Fruit fly (Drosophila melanogaster) whole organism, adult: ENCODE measurements around the gene Wnt10.

Experiments used
- CG11617 ChIP-seq: fragments of 200-800 bp; sonication (Bioruptor generic); optimal IDR thresholded peaks from 2 replicates; lab custom pipeline; 2017; ENCODE audit warnings: mild to moderate bottlenecking, missing biosample characterization, missing genetic modification reagents, missing genetic modification characterization
- CG12768 ChIP-seq: fragments of 200-800 bp; sonication (Bioruptor generic); optimal IDR thresholded peaks from 2 replicates; lab custom pipeline; 2017; ENCODE audit warnings: missing biosample characterization, missing genetic modification characterization, mild to moderate bottlenecking, moderate library complexity, missing genetic modification reagents
- CG14711 ChIP-seq: fragments of 200-800 bp; sonication (Bioruptor generic); optimal IDR thresholded peaks from 2 replicates; lab custom pipeline; 2018; ENCODE audit warnings: missing biosample characterization, mild to moderate bottlenecking, missing genetic modification characterization, moderate library complexity
- CG1620 ChIP-seq: fragments of 200-800 bp; sonication (Bioruptor generic); optimal IDR thresholded peaks from 2 replicates; lab custom pipeline; 2016; ENCODE audit warnings: missing biosample characterization, missing genetic modification characterization
- CG33017 ChIP-seq: fragments of 200-800 bp; sonication (Bioruptor generic); optimal IDR thresholded peaks from 2 replicates; lab custom pipeline; 2018; ENCODE audit warnings: missing biosample characterization, mild to moderate bottlenecking, missing genetic modification characterization, moderate library complexity
- CG5204 ChIP-seq: fragments of 200-800 bp; sonication (Bioruptor generic); optimal IDR thresholded peaks from 2 replicates; lab custom pipeline; 2016; ENCODE audit warnings: missing biosample characterization, missing genetic modification characterization
- CG7045 ChIP-seq: fragments of 200-800 bp; sonication (Bioruptor generic); optimal IDR thresholded peaks from 2 replicates; lab custom pipeline; 2017; ENCODE audit warnings: missing biosample characterization, mild to moderate bottlenecking, missing genetic modification characterization
- CG7101 ChIP-seq: fragments of 200-800 bp; sonication (Bioruptor generic); optimal IDR thresholded peaks from 2 replicates; lab custom pipeline; 2018; ENCODE audit warnings: missing biosample characterization, mild to moderate bottlenecking, missing genetic modification characterization, moderate library complexity
- Clk ChIP-seq: fragments of 200-800 bp; sonication (Bioruptor generic); optimal IDR thresholded peaks from 2 replicates; lab custom pipeline; 2017; ENCODE audit warnings: missing biosample characterization, missing genetic modification characterization
- Crg-1 ChIP-seq: fragments of 200-800 bp; sonication (Bioruptor generic); optimal IDR thresholded peaks from 2 replicates; lab custom pipeline; 2016; ENCODE audit warnings: missing biosample characterization, missing genetic modification characterization
- Hr96 ChIP-seq: fragments of 200-800 bp; sonication (Bioruptor generic); optimal IDR thresholded peaks from 2 replicates; lab custom pipeline; 2016; ENCODE audit warnings: missing biosample characterization, missing genetic modification characterization
- Mnt ChIP-seq: fragments of 200-800 bp; sonication (Bioruptor generic); optimal IDR thresholded peaks from 2 replicates; lab custom pipeline; 2016; ENCODE audit warnings: missing biosample characterization, mild to moderate bottlenecking, missing genetic modification characterization
- bab1 ChIP-seq: fragments of 200-800 bp; sonication (Bioruptor generic); optimal IDR thresholded peaks from 3 replicates; lab custom pipeline; 2019; ENCODE audit warnings: missing biosample characterization, mild to moderate bottlenecking, missing genetic modification characterization, moderate library complexity
- cic ChIP-seq: fragments of 200-800 bp; sonication (Bioruptor generic); optimal IDR thresholded peaks from 2 replicates; lab custom pipeline; 2017; ENCODE audit warnings: missing biosample characterization, mild to moderate bottlenecking, missing genetic modification characterization, moderate library complexity
- cnc ChIP-seq, 2 experiments: fragments of >200 bp; optimal IDR thresholded peaks; 2 replicates each; lab custom pipeline; 2017
- kay ChIP-seq: fragments of 200-800 bp; sonication (Bioruptor generic); peaks from one replicate; lab custom pipeline; 2016; ENCODE audit warnings: missing biosample characterization, missing genetic modification characterization, borderline replicate concordance
- ovo ChIP-seq: fragments of 200-800 bp; sonication (Bioruptor generic); optimal IDR thresholded peaks from 2 replicates; lab custom pipeline; 2016; ENCODE audit warnings: missing biosample characterization, missing genetic modification characterization
- pad ChIP-seq: fragments of 200-800 bp; sonication (Bioruptor generic); optimal IDR thresholded peaks from 3 replicates; lab custom pipeline; 2017; ENCODE audit warnings: missing biosample characterization, missing genetic modification characterization, mild to moderate bottlenecking, moderate library complexity, missing genetic modification reagents
- tj ChIP-seq: fragments of 200-800 bp; sonication (Bioruptor generic); optimal IDR thresholded peaks from 3 replicates; lab custom pipeline; 2017; ENCODE audit warnings: missing biosample characterization, mild to moderate bottlenecking, missing genetic modification characterization, moderate library complexity
- toe ChIP-seq: fragments of 200-800 bp; sonication (Bioruptor generic); optimal IDR thresholded peaks from 2 replicates; lab custom pipeline; 2016; ENCODE audit warnings: missing biosample characterization, missing genetic modification characterization

The Wnt10 gene

DNA sequence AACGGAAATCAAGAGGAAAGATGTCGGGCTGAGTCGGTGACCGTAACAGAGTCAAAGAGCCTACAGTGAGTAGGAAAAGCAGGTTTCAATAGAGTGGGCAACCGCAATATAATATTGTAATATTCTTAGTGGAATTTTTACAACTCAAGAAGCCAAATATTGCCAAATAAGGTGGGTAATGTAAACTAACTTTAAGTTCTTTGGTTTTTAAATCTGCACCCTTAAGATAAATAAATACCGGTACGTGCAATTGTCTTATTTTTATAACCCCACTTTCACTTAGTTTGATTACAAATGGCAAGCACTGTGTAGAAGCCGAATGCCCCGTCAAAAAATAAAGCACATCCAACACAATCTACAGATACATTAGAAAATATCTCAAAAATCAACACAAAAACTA, 30.4 kb upstream of the Wnt10 start:
- TF ChIP-seq CG12768 (GFP tag; lab: Kevin White, UChicago), result no peak
- no peak for TF ChIP-seq CG11617 (GFP tag; lab: Kevin White, UChicago)
- no peak for TF ChIP-seq CG7101
- TF ChIP-seq CG33017, result no peak
- no peak for TF ChIP-seq Crg-1 (GFP tag; lab: Kevin White, UChicago)
- TF ChIP-seq tj (GFP tag; lab: Kevin White, UChicago), result no peak
- no peak for TF ChIP-seq CG5204 (GFP tag; lab: Kevin White, UChicago)
- TF ChIP-seq cnc (optimal IDR thresholded peaks at IDR 0.05; lab: Kevin White, UChicago), result no peak
- no peak for TF ChIP-seq Clk (GFP tag; lab: Kevin White, UChicago)
- no peak for TF ChIP-seq toe
- no peak for TF ChIP-seq pad (GFP tag; lab: Kevin White, UChicago)
- no peak for TF ChIP-seq ovo (GFP tag; lab: Kevin White, UChicago)
- no peak for TF ChIP-seq Hr96
- no peak for TF ChIP-seq Mnt

DNA sequence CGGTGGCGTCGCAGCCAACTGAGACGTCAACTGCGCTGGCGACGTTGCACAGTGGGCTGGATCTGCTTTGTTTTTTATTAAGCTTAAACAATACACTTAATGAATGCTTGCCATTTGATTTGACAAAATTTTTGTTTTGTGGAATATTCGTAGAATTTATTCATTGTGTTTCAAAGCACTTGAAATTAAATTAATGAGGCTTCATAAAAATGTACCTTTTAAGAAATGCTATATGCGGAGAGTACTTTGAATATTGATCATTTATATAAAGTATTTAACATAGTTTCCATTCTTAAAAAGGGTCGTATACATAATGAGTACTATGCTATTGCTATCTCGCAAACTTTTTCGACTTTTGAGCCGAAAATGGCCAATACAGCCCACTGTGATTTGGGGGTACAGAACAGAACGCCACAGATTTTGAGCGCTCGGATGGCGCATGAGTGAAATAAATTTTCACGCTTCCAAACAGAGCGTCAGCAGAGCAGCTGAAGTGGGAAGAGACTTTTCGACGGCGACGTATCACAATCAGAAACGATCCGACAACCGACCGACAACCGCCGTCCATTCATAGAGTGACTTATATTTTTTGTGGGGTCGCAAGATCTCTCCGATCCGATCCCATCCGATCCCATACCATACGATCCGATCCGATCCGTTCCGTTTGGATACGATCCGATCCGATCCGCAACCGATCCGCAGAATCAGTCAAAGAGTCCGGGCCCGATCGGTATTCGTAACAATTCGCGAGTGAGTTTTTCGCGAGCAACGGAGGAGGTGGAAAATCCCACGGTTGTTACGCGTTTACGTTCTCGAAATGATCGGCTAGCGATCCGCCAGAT, 29.8 kb upstream of the Wnt10 start, which contains the start of gene Wnt6:
Gene Wnt6 (plus strand): TSS at position 531 of the 842 bp plus-strand sequence.
- TF ChIP-seq Hr96 (no peak), CG11617 (GFP tag; lab: Kevin White, UChicago) (no peak), CG7101 (no peak), ovo (GFP tag; lab: Kevin White, UChicago) (no peak), bab1 (GFP tag; lab: Kevin White, UChicago) (no peak)

DNA sequence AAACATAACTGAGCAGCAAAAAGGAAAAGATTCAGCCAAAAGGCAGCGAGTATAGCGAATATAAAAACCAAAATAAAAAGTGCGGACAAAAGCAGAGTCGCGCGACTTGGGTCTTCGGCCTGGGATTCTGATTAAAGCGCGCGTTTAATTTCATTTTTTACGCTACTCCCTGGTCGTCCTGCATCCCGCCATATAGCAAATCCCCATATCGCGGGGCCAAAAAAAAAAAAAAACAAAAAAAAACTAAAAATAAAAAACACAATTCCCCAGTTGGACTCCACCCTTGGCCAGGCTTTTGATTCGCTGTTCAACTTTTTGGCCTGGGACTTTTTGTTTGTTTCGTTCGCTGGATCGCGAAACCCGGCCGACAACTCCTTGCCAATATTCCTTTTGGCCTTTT, 29.0 kb upstream of the Wnt10 start:
- no peak for TF ChIP-seq cnc (optimal IDR thresholded peaks at IDR 0.05; lab: Kevin White, UChicago)
- TF ChIP-seq cic, result no peak

DNA sequence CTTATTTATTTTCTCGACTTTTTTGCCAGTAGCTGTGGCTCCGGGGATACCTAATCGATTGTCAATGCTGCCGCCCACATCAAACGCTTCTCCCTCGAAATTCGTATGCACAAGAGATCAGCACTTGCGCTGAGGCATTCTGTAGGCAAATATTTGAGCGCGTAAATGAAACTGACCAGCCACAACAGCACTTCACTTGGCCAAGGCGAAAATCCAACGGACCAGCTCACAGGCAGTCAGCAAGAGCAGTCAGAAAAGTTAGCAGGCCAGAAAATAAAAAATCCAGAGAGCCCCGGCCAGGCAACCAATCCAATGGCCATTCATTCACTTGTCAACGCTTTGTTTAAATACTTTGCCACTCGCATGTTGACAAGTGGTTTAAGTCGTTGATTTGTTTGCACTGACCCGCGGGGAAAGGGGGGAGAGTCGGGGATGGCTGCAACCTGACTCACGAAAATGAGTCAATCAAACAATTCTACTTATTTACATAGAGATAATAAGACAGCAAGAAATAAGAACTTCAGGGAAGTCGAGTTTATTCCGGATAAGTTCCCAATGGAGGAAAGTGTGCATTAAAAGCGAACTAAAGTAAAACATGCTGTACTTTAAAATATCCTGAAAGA, 23.7 kb upstream of the Wnt10 start:
- TF ChIP-seq Clk (GFP tag; lab: Kevin White, UChicago) (no peak), cnc (optimal IDR thresholded peaks at IDR 0.05; lab: Kevin White, UChicago) (no peak), CG7045 (GFP tag; lab: Kevin White, UChicago) (no peak), ovo (GFP tag; lab: Kevin White, UChicago) (no peak), CG5204 (GFP tag; lab: Kevin White, UChicago) (no peak), CG33017 (no peak), tj (GFP tag; lab: Kevin White, UChicago) (no peak), CG1620 (GFP tag; lab: Kevin White, UChicago) (no peak), kay (GFP tag; lab: Kevin White, UChicago) (no peak), Hr96 (no peak), bab1 (GFP tag; lab: Kevin White, UChicago) (no peak), cic (no peak), CG7101 (no peak), CG11617 (GFP tag; lab: Kevin White, UChicago) (no peak)

DNA sequence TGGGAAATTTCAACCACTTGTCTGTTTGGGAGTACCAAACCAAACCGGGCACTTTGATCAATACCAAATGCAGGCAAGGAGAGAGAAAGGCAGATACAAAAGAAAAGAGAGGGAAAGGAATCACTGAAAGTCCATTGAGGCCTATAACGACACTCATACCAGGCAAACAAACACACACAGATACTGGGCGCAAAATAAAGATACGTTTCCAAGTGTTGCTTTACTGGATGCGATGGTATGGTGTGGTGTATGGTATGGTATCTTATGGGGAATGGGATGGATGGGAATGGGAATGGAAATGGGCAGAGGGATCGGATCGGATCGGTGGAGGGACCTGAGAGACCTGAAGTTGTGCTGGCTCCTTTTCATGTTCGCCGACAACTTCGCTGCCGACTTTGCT, 23.0 kb upstream of the Wnt10 start:
- no peak for TF ChIP-seq Hr96
- no peak for TF ChIP-seq bab1 (GFP tag; lab: Kevin White, UChicago)
- no peak for TF ChIP-seq CG11617 (GFP tag; lab: Kevin White, UChicago)
- no peak for TF ChIP-seq Crg-1 (GFP tag; lab: Kevin White, UChicago)
- TF ChIP-seq CG7101, result no peak
- TF ChIP-seq tj (GFP tag; lab: Kevin White, UChicago), result no peak
- TF ChIP-seq kay (GFP tag; lab: Kevin White, UChicago), result no peak
- TF ChIP-seq CG7045 (GFP tag; lab: Kevin White, UChicago), result no peak

DNA sequence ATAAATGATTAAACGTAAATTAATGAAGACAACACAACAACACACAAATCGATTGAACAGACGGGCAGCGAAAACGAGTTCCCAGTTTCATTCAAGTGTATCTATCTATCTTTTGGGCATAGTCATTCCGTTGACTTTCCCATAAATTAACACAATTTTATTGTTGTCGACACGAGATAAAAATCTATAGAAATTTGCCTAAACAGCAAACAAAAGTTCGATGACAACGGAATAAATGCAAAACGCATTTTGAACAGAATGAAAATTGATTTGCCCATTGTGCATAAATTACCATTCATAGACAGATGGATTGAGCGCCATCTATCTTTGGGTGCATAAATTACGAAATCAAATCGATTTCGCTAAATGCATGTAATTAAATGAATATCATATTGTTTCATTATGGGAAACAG, 10.4 kb upstream of the Wnt10 start:
- TF ChIP-seq Mnt (no peak), Crg-1 (GFP tag; lab: Kevin White, UChicago) (no peak), CG7045 (GFP tag; lab: Kevin White, UChicago) (no peak), cnc (optimal IDR thresholded peaks at IDR 0.05; lab: Kevin White, UChicago) (no peak), tj (GFP tag; lab: Kevin White, UChicago) (no peak), CG5204 (GFP tag; lab: Kevin White, UChicago) (no peak), pad (GFP tag; lab: Kevin White, UChicago) (no peak), CG14711 (no peak), CG11617 (GFP tag; lab: Kevin White, UChicago) (no peak), CG33017 (no peak), Hr96 (no peak), CG1620 (GFP tag; lab: Kevin White, UChicago) (no peak), Clk (GFP tag; lab: Kevin White, UChicago) (no peak), CG12768 (GFP tag; lab: Kevin White, UChicago) (no peak), ovo (GFP tag; lab: Kevin White, UChicago) (no peak), cic (no peak), toe (no peak), bab1 (GFP tag; lab: Kevin White, UChicago) (no peak)
